Fruit fly (Drosophila melanogaster): ENCODE data around the gene Andorra.

The Andorra gene

DNA sequence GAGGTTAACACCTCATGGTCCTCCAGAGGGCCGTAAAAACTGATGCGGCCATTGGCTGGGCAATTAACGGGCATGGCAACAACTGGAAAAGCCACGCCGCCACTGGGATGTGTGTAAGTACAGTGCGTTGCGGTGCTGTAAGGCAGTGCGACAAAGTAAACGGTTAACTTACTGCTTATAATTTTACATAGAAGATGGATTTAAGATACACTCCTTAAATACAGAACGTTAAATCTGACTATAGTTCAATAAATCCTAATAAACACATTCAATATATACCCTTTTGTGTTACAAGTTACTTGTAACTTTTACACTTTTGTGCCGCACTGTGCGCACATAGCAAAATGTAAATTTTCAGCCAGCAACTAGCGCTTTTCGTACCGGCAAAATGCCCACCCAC is 26.3 kb downstream of the Andorra start:
- TF ChIP-seq insv (optimal IDR thresholded peaks at IDR 0.05) (no peak), h (optimal IDR thresholded peaks at IDR 0.05) (no peak), Myc (optimal IDR thresholded peaks at IDR 0.05) (no peak), Sin3A (optimal IDR thresholded peaks at IDR 0.05) (no peak), psq (optimal IDR thresholded peaks at IDR 0.05) (no peak), ttk (optimal IDR thresholded peaks at IDR 0.05) (no peak)

DNA sequence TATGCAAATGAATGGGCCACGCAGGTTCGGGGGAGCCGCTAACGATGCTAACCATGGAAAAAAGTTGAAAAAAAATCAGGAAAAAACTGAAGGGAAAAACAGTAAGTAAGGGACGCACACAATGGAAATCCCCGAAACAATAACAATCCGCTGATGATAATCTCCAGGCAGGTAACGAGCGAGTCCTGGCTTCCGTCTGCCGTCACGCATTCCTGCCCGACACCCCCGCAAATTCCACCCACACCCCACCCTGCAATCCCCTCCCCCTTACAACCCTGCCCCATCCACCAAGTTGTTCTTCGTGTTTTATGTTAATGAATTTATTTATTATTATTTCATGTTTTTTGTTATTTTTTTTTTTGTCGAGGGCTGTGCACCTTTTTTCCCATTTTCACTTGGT is 27.9 kb downstream of the Andorra start:
- TF ChIP-seq Myc (optimal IDR thresholded peaks at IDR 0.05), result no peak
- TF ChIP-seq h (optimal IDR thresholded peaks at IDR 0.05), result no peak
- TF ChIP-seq insv (optimal IDR thresholded peaks at IDR 0.05), result no peak
- no peak for TF ChIP-seq ttk (optimal IDR thresholded peaks at IDR 0.05)
- TF ChIP-seq psq (optimal IDR thresholded peaks at IDR 0.05), result no peak
- no peak for TF ChIP-seq Sin3A (optimal IDR thresholded peaks at IDR 0.05)

DNA sequence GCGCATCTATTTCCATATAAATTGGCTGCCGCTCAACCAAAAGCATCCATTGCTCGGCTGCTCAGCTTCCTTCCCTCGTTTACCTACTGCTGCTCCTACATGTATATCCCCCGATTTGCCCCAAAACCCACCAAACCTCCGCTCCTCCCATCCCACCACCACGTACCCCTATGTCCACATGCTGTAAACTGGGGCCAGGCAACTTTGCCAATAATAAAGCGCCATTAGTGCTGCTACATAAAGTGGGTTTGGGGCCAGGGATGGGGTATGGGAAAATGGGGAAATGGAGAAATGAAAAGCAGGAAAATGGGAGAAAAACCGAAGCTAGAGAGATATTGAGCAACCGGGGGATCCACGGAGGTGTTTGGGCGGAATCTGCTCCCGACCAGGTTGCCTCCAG is 30.0 kb downstream of the Andorra start:
- TF ChIP-seq h (optimal IDR thresholded peaks at IDR 0.05) (no peak), psq (optimal IDR thresholded peaks at IDR 0.05) (no peak), insv (optimal IDR thresholded peaks at IDR 0.05) (no peak), ttk (optimal IDR thresholded peaks at IDR 0.05) (no peak), Sin3A (optimal IDR thresholded peaks at IDR 0.05) (no peak), Myc (optimal IDR thresholded peaks at IDR 0.05) (no peak)

DNA sequence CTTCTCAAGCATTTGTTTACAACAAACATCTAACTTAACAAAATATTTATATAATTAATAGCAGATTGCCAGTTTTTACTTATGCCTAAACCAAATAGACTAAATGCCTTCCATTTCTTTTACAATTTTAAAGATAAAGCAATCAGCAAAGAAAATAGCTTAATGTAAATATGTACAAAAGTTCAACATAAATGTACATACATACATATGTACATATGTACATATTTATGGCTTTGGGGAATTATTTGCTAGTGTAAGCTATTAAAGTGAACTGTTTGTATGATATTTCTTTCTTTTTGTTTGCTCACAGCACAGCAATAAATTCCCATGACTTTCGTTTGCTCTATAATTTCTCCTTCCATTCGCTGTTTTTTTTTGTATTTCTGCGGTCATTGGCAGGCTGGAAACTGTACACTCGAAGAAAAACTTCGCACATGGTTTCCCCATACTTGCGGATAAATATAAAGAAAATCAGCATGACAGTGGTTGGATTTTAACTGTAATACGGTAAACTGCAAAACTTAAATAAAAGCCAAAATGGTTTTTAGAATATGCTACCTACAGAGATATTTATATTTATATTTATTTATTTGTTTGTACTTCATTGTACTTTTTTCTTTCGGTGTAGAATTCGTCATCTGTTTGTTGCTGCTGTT is 38.2 kb downstream of the Andorra start:
- TF ChIP-seq ttk (optimal IDR thresholded peaks at IDR 0.05) (no peak), Sin3A (optimal IDR thresholded peaks at IDR 0.05) (no peak), Myc (optimal IDR thresholded peaks at IDR 0.05) (no peak), h (optimal IDR thresholded peaks at IDR 0.05) (no peak), psq (optimal IDR thresholded peaks at IDR 0.05) (no peak)

DNA sequence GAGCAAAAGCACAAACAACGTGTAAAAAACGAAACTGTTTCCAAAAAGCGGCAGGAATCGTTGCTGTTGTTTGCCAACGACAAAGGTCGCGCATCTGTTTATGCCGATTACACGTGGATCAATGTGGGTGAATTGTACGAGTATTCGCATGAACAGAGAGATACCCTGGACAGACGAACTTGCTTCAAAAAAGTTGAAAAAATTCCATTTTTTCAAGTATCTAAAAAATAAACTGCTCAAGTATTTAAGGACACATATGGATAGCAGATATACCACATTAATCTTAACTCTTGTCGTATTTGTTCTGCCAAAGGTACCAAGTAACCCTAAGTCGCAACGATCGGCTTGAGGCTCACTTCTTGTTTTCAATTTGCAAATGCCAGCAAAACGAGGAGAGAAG is 39.3 kb downstream of the Andorra start:
- TF ChIP-seq Sin3A (optimal IDR thresholded peaks at IDR 0.05) (no peak), insv (optimal IDR thresholded peaks at IDR 0.05) (no peak)

DNA sequence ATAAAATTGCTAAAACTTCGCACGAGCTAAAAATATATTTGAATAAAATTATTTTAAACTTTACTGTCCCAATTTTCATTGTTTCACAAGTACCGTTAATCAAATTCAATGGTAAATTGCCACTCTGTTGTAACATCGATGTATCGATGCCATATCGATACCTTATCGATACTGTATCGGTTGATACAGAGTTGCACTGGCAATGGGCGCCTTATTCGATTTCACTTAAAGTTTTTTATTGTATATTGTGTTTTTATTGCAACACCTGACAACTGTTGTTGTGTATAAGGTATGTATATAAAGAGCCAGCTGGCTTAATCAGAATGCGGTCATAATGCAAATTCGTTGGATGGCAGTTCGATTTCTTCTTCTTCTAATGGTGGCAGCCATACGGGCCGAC is 41.0 kb downstream of the Andorra start, which contains the start of gene CG43229:
CG43229 (plus strand) TSS at position 246 of the 400 bp plus-strand sequence.
- TF ChIP-seq insv (optimal IDR thresholded peaks at IDR 0.05) (no peak), Myc (optimal IDR thresholded peaks at IDR 0.05) (no peak), h (optimal IDR thresholded peaks at IDR 0.05) (no peak), psq (optimal IDR thresholded peaks at IDR 0.05) (no peak), Sin3A (optimal IDR thresholded peaks at IDR 0.05) (no peak), ttk (optimal IDR thresholded peaks at IDR 0.05) (no peak)

DNA sequence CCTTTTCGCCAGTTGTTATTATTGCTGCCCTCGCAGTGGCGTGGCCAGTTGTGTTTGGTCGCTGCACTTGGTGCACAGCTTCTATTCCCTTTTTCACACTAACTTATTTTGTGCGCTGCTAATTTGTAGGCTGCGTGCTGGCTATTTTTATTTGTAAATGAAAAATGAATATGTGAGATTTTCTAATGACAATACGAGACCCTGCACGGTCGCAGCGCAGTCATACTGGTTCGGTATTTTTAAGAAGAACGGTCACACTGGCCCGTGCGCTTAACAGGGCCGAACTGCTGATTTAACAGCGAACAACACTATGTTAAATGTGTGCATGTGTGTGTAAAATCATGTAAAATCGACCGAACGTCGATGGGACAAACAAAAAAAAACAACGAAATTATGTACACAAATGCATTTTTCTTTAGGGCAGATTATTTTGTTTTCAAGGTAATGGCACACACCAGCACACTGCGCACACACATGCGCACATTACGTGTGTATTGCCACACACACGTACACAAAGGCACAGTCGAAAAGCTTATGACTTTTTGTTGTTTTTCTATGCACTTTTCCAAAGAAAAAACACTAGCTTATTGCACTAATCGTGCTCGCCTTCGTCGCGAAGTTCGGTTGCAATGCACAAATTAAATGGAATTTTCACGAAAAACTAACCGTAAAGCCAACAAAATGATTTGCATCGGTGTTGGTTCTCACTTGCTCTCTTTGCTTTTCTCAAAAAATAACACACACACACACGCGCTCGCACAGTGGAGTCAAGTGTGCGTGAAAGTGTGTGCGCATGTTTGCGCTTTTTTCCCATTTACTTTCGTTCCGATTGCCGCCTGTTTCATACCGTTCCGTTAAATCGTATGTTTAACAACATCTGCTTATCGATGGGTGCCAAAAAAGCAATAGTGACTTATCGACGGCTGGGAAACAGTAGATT is 42.1 kb downstream of the Andorra start, which contains the start of gene ari-1:
ari-1 (minus strand) TSS at position 875 of the 940 bp plus-strand sequence.
- TF ChIP-seq ttk (optimal IDR thresholded peaks at IDR 0.05) (no peak), insv (optimal IDR thresholded peaks at IDR 0.05) (no peak), h (optimal IDR thresholded peaks at IDR 0.05) (no peak), psq (optimal IDR thresholded peaks at IDR 0.05) (no peak), Sin3A (optimal IDR thresholded peaks at IDR 0.05) (no peak), Myc (optimal IDR thresholded peaks at IDR 0.05) (no peak)

DNA sequence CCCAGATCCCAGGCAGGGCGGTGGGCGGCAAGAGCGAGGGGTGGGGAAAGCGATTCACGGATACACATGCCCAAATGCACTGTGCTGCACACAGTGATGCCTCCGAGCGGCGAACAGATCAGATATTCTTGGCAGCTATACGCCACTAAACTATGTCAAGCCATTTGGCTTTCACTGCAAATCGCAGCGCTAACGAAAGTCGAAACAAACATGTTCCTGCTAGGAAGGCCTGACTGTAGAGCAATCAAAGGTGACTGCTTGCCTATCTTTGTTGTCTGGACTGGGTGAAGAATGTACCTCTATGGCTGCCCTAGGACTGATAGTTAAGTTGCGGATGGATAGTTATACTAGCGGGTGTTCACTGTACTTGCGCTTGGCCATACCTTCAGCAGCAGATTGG is 43.2 kb downstream of the Andorra start:
- TF ChIP-seq ttk (optimal IDR thresholded peaks at IDR 0.05) (peak; percentile 40), h (optimal IDR thresholded peaks at IDR 0.05) (no peak), psq (optimal IDR thresholded peaks at IDR 0.05) (no peak), Sin3A (optimal IDR thresholded peaks at IDR 0.05) (no peak)

DNA sequence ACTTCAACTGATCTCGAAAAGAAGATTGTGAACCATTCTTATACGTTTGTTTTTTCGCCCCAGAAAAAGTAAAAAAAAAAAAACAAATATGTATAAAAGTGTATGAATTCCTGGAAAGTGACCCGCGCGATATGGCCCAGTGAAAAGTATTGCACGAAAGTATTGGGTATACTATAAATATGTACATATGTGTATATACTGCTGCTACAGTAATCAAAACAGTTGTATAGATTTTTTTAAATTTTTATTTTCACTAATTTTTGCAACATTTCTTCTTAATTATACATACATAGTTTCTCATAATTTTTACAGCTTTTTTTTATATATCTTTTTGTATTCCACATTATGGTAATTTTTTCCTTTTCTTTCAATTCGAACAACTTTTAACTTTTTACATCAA is 49.1 kb downstream of the Andorra start, which contains the start of gene CG43133:
CG43133 (minus strand) TSS at position 11 of the 400 bp plus-strand sequence.
- TF ChIP-seq Sin3A (optimal IDR thresholded peaks at IDR 0.05) (no peak), psq (optimal IDR thresholded peaks at IDR 0.05) (no peak), Myc (optimal IDR thresholded peaks at IDR 0.05) (no peak), insv (optimal IDR thresholded peaks at IDR 0.05) (no peak), ttk (optimal IDR thresholded peaks at IDR 0.05) (no peak), h (optimal IDR thresholded peaks at IDR 0.05) (no peak)

DNA sequence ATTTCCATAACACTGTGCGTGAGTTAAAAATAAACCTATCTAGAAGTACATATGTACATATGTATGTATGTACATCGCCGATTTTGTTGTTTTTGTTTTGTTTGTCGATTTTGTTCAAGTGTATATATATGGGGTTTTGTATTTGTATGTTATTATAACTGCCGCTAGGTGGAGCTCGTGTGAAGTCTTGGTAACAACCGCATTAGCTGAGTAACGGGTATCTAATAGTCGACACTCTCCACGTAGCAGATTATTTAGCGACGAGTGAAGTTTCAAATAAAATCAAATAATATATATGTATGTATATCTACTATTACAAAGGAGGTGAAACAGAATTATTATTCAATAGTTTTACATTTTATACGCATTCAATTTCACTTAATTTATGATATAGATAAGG is 50.0 kb downstream of the Andorra start:
- TF ChIP-seq ttk (optimal IDR thresholded peaks at IDR 0.05), result no peak
- no peak for TF ChIP-seq Myc (optimal IDR thresholded peaks at IDR 0.05)
- TF ChIP-seq h (optimal IDR thresholded peaks at IDR 0.05), result no peak
- TF ChIP-seq insv (optimal IDR thresholded peaks at IDR 0.05), result no peak
- TF ChIP-seq psq (optimal IDR thresholded peaks at IDR 0.05), result no peak
- no peak for TF ChIP-seq Sin3A (optimal IDR thresholded peaks at IDR 0.05)

Measured in Kc167 (cell line).